Worm (Caenorhabditis elegans) whole organism, mixed stage, embryonic: ENCODE results near the gene F32D8.11.

Experiments used
- M03D4.4 ChIP-seq: sonication (generic microtip); optimal IDR thresholded peaks from 2 replicates; lab custom pipeline; 2017; ENCODE audit warnings: mild to moderate bottlenecking, missing genetic modification characterization, missing compliant biosample characterization
- bed-3 ChIP-seq: fragments of 200-800 bp; sonication (Bioruptor generic); optimal IDR thresholded peaks from 3 replicates; lab custom pipeline; 2018; ENCODE audit warnings: mild to moderate bottlenecking, missing genetic modification characterization, moderate library complexity, missing compliant biosample characterization
- blmp-1 ChIP-seq: fragments of 150-350 bp; optimal IDR thresholded peaks from 2 replicates; lab custom pipeline; 2014; ENCODE audit warnings: missing biosample characterization, missing genetic modification characterization
- ceh-39 ChIP-seq: fragments of 150-350 bp; optimal IDR thresholded peaks from 2 replicates; lab custom pipeline; 2014; ENCODE audit warnings: missing biosample characterization, missing genetic modification characterization
- ceh-43 ChIP-seq: fragments of 200-800 bp; sonication (Bioruptor generic); optimal IDR thresholded peaks from 2 replicates; lab custom pipeline; 2018; ENCODE audit warnings: mild to moderate bottlenecking, missing genetic modification characterization, moderate library complexity, missing compliant biosample characterization
- ceh-83 ChIP-seq: fragments of 200-800 bp; sonication (Bioruptor generic); optimal IDR thresholded peaks from 2 replicates; lab custom pipeline; 2018; ENCODE audit warnings: mild to moderate bottlenecking, missing genetic modification characterization, missing compliant biosample characterization
- ces-1 ChIP-seq: fragments of 150-350 bp; optimal IDR thresholded peaks from 2 replicates; lab custom pipeline; 2014; ENCODE audit warnings: missing biosample characterization, missing genetic modification reagents, missing genetic modification characterization
- cnd-1 ChIP-seq: fragments of 200-800 bp; sonication (Bioruptor generic); optimal IDR thresholded peaks from 2 replicates; lab custom pipeline; 2018; ENCODE audit warnings: mild to moderate bottlenecking, missing genetic modification characterization, missing compliant biosample characterization
- elt-1 ChIP-seq: sonication (generic microtip); optimal IDR thresholded peaks from 2 replicates; lab custom pipeline; 2017; ENCODE audit warnings: missing genetic modification characterization, mild to moderate bottlenecking, missing compliant biosample characterization, antibody characterized with exemption, moderate library complexity, borderline replicate concordance; ENCODE audit not compliant: insufficient read depth
- elt-3 ChIP-seq: fragments of 150-350 bp; optimal IDR thresholded peaks from 2 replicates; lab custom pipeline; 2014; ENCODE audit warnings: missing biosample characterization, missing genetic modification characterization
- flh-1 ChIP-seq: fragments of 200-800 bp; sonication (Bioruptor generic); optimal IDR thresholded peaks from 2 replicates; lab custom pipeline; 2018; ENCODE audit warnings: mild to moderate bottlenecking, missing genetic modification characterization, moderate library complexity, missing compliant biosample characterization
- ham-2 ChIP-seq: fragments of 200-800 bp; sonication (Bioruptor generic); optimal IDR thresholded peaks from 2 replicates; lab custom pipeline; 2018; ENCODE audit warnings: mild to moderate bottlenecking, missing genetic modification characterization, missing compliant biosample characterization
- hlh-1 ChIP-seq: fragments of 150-350 bp; optimal IDR thresholded peaks from 2 replicates; lab custom pipeline; 2014; ENCODE audit warnings: missing biosample characterization, missing genetic modification reagents, missing genetic modification characterization
- lin-13 ChIP-seq: fragments of 150-350 bp; optimal IDR thresholded peaks from 2 replicates; lab custom pipeline; 2014; ENCODE audit warnings: missing biosample characterization, missing genetic modification characterization
- lin-32 ChIP-seq: fragments of 200-800 bp; sonication (Bioruptor generic); optimal IDR thresholded peaks from 2 replicates; lab custom pipeline; 2018; ENCODE audit warnings: mild to moderate bottlenecking, missing genetic modification characterization, missing compliant biosample characterization
- lsy-2 ChIP-seq: fragments of 150-350 bp; optimal IDR thresholded peaks from 2 replicates; lab custom pipeline; 2014; ENCODE audit warnings: missing biosample characterization, missing genetic modification characterization
- nhr-12 ChIP-seq: fragments of 150-350 bp; optimal IDR thresholded peaks from 2 replicates; lab custom pipeline; 2014; ENCODE audit warnings: missing biosample characterization, missing genetic modification characterization
- nhr-2 ChIP-seq: fragments of 150-350 bp; optimal IDR thresholded peaks from 2 replicates; lab custom pipeline; 2014; ENCODE audit warnings: missing biosample characterization, missing genetic modification characterization
- nhr-237 ChIP-seq: fragments of 150-350 bp; optimal IDR thresholded peaks from 2 replicates; lab custom pipeline; 2014; ENCODE audit warnings: missing biosample characterization, missing genetic modification characterization
- nhr-28 ChIP-seq: fragments of 150-350 bp; optimal IDR thresholded peaks from 2 replicates; lab custom pipeline; 2014; ENCODE audit warnings: missing biosample characterization, missing genetic modification characterization
- nhr-76 ChIP-seq: sonication (generic microtip); optimal IDR thresholded peaks from 2 replicates; lab custom pipeline; 2017; ENCODE audit warnings: missing biosample characterization, missing genetic modification characterization
- sem-2 ChIP-seq: fragments of 200-800 bp; sonication (Bioruptor generic); optimal IDR thresholded peaks from 2 replicates; lab custom pipeline; 2018; ENCODE audit warnings: mild to moderate bottlenecking, missing genetic modification characterization, missing compliant biosample characterization
- snpc-4 ChIP-seq: fragments of 150-350 bp; optimal IDR thresholded peaks from 2 replicates; lab custom pipeline; 2014; ENCODE audit warnings: missing biosample characterization, missing genetic modification characterization
- sptf-1 ChIP-seq: sonication (generic microtip); optimal IDR thresholded peaks from 2 replicates; lab custom pipeline; 2017; ENCODE audit warnings: mild to moderate bottlenecking, missing genetic modification characterization, moderate library complexity, missing compliant biosample characterization
- tbx-8 ChIP-seq: fragments of 200-800 bp; sonication (Bioruptor generic); optimal IDR thresholded peaks from 2 replicates; lab custom pipeline; 2018; ENCODE audit warnings: mild to moderate bottlenecking, missing genetic modification characterization, moderate library complexity, missing compliant biosample characterization
- unc-120 ChIP-seq: sonication (generic microtip); optimal IDR thresholded peaks from 2 replicates; lab custom pipeline; 2017; ENCODE audit warnings: missing genetic modification characterization, missing compliant biosample characterization; ENCODE audit not compliant: poor library complexity, severe bottlenecking
- unc-39 ChIP-seq: fragments of 150-350 bp; optimal IDR thresholded peaks from 2 replicates; lab custom pipeline; 2014; ENCODE audit warnings: missing biosample characterization, missing genetic modification characterization
- zip-8 ChIP-seq: fragments of 150-350 bp; optimal IDR thresholded peaks from 2 replicates; lab custom pipeline; 2014; ENCODE audit warnings: missing biosample characterization, missing genetic modification characterization
- ztf-11 ChIP-seq: fragments of 150-350 bp; optimal IDR thresholded peaks from 2 replicates; lab custom pipeline; 2014; ENCODE audit warnings: missing biosample characterization, missing genetic modification characterization

Gene F32D8.11

ce11 chrV:10870050-10870449 lies 18.9 kb downstream of the F32D8.11 start:
- no peak for TF ChIP-seq cnd-1 (tag; lab: Kevin White, UChicago)
- no peak for TF ChIP-seq ztf-11
- TF ChIP-seq nhr-76: no peak
- TF ChIP-seq hlh-1: no peak
- no peak for TF ChIP-seq snpc-4
- TF ChIP-seq elt-3 (tag; lab: Kevin White, UChicago): no peak
- no peak for TF ChIP-seq bed-3 (GFP tag; lab: Kevin White, UChicago)
- TF ChIP-seq ceh-83: no peak
- TF ChIP-seq unc-39 (tag; lab: Kevin White, UChicago): no peak
- TF ChIP-seq M03D4.4: no peak

- no peak for TF ChIP-seq unc-39 (tag; lab: Kevin White, UChicago)
- TF ChIP-seq elt-1 (tag; lab: Kevin White, UChicago): no peak
- TF ChIP-seq unc-120 (tag; lab: Kevin White, UChicago): no peak
- TF ChIP-seq nhr-237 (tag; lab: Kevin White, UChicago): no peak
- no peak for TF ChIP-seq nhr-2 (tag; lab: Kevin White, UChicago)
- no peak for TF ChIP-seq hlh-1
- TF ChIP-seq ham-2 (GFP tag; lab: Kevin White, UChicago): no peak
- TF ChIP-seq sem-2 (GFP tag; lab: Kevin White, UChicago): no peak
- no peak for TF ChIP-seq ceh-39 (tag; lab: Kevin White, UChicago)
- TF ChIP-seq lin-32: no peak
- no peak for TF ChIP-seq flh-1 (GFP tag; lab: Kevin White, UChicago)
- TF ChIP-seq nhr-76: no peak
- TF ChIP-seq zip-8: no peak
- no peak for TF ChIP-seq lsy-2 (tag; lab: Kevin White, UChicago)
- TF ChIP-seq tbx-8 (GFP tag; lab: Kevin White, UChicago): no peak
- TF ChIP-seq ceh-43 (GFP tag; lab: Kevin White, UChicago): no peak
These were observed 21.4 kb downstream of the F32D8.11 start for ce11 chrV:10867586-10867985.

DNA sequence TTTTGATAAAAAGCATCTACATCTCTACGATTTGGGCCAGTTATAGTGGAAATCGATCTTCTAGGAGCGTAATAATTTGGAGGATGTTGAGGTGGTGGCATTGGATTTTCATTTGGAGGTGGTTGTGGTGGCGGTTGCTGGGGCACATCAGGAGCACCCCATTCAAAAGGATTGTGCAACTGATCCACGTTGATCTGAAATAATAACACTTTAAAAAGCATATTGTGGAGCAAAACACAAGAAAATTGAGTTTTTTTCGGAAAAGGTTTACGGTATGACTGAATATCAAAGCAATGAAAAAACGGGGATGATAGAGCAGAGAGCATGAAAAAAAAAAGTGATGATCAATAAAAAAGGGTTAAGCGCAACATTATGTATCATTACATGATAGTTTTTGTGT lies 23.3 kb downstream of the F32D8.11 start, which contains the start of gene saeg-1:
TSS of gene saeg-1 (minus strand) at position 101 of the 400 bp plus-strand sequence.
- TF ChIP-seq ces-1 (GFP tag; lab: Kevin White, UChicago) (no peak), M03D4.4 (no peak), lin-13 (tag; lab: Kevin White, UChicago) (no peak), nhr-12 (no peak), blmp-1 (no peak), tbx-8 (GFP tag; lab: Kevin White, UChicago) (no peak), sem-2 (GFP tag; lab: Kevin White, UChicago) (no peak), ceh-39 (tag; lab: Kevin White, UChicago) (no peak), lin-32 (no peak), elt-3 (tag; lab: Kevin White, UChicago) (no peak), sptf-1 (tag; lab: Kevin White, UChicago) (no peak), ztf-11 (no peak), nhr-28 (tag; lab: Kevin White, UChicago) (no peak), nhr-237 (tag; lab: Kevin White, UChicago) (no peak)

DNA sequence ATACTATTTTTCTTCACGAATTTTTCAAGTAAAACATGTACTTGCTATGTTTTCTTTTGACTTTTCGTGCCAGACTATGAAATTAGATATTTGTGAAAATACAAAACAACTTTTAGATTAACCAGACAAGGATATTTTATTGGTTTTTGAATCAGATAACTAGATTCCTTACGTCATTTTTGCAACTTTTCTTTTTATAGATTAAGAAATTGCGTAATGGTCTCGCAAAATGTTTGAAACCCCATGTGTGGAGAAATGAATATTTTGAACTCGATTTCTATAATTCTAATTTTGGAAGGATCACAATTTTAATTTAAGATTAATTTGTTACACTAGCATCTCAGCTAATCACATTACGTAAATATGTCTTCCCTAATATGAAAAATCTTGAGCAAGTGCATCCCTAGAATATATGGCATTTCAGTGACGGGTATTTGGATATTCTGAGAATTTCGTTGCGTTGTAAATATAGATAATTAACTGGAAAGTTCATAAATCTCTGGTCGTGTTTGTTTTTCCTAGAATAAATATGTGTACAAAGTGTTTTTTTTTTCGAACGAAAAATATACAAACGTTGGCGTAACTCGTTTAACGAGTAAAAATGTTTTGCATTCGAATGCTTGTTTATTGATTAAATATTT lies 26.4 kb downstream of the F32D8.11 start:
- TF ChIP-seq nhr-76: no peak
- TF ChIP-seq zip-8: peak; percentile 91

ce11 chrV:10861611-10862262 lies 27.2 kb downstream of the F32D8.11 start:
- TF ChIP-seq sem-2 (GFP tag; lab: Kevin White, UChicago) (no peak), zip-8 (no peak), tbx-8 (GFP tag; lab: Kevin White, UChicago) (no peak), nhr-2 (tag; lab: Kevin White, UChicago) (no peak)
- TF ChIP-seq, all 35 proteins: peak for 0
